Fruit fly (Drosophila melanogaster) whole organism, embryonic: ENCODE results near the gene CG14691.

Experiments
- Adf1 ChIP-seq: fragments of 200-800 bp; sonication (Bioruptor generic); IDR thresholded peaks from 2 replicates; pipeline ENCODE4 v1.3.6; 2022; ENCODE audit warnings: missing biosample characterization, missing genetic modification characterization
- B-H2 ChIP-seq: fragments of 200-800 bp; sonication (Bioruptor generic); optimal IDR thresholded peaks from 2 replicates; lab custom pipeline; 2018; ENCODE audit warnings: missing biosample characterization, mild to moderate bottlenecking, missing genetic modification characterization
- CG10366 ChIP-seq: fragments of 200-800 bp; sonication (Bioruptor generic); IDR thresholded peaks from 2 replicates; pipeline ENCODE4 v1.3.6; 2022; ENCODE audit warnings: missing biosample characterization, missing genetic modification characterization
- CG11093 ChIP-seq: fragments of 200-800 bp; sonication (Bioruptor generic); IDR thresholded peaks from 3 replicates; pipeline ENCODE4 v1.3.6; 2022; ENCODE audit warnings: missing biosample characterization, missing genetic modification characterization
- CG12104 ChIP-seq: fragments of 200-800 bp; sonication (Bioruptor generic); optimal IDR thresholded peaks from 3 replicates; lab custom pipeline; 2016; ENCODE audit warnings: missing biosample characterization, missing genetic modification characterization
- CG13424 ChIP-seq: fragments of 200-800 bp; sonication (Bioruptor generic); optimal IDR thresholded peaks from 2 replicates; lab custom pipeline; 2019; ENCODE audit warnings: missing biosample characterization, mild to moderate bottlenecking, missing genetic modification characterization, moderate library complexity
- CG13775 ChIP-seq: fragments of 200-800 bp; sonication (Bioruptor generic); optimal IDR thresholded peaks from 3 replicates; lab custom pipeline; 2017; ENCODE audit warnings: missing biosample characterization, mild to moderate bottlenecking, missing genetic modification characterization
- CG14441 ChIP-seq: fragments of 200-800 bp; sonication (Bioruptor generic); IDR thresholded peaks from 2 replicates; pipeline ENCODE4 v1.3.6; 2022; ENCODE audit warnings: missing biosample characterization, missing genetic modification characterization
- CG14667 ChIP-seq: fragments of 200-800 bp; sonication (Bioruptor generic); IDR thresholded peaks from 2 replicates; pipeline ENCODE4 v1.3.6; 2022; ENCODE audit warnings: missing biosample characterization, missing genetic modification characterization
- CG1529 ChIP-seq: fragments of 200-800 bp; sonication (Bioruptor generic); optimal IDR thresholded peaks from 3 replicates; lab custom pipeline; 2018; ENCODE audit warnings: missing biosample characterization, missing genetic modification characterization
- CG1603 ChIP-seq: fragments of 200-800 bp; sonication (Bioruptor generic); optimal IDR thresholded peaks from 2 replicates; lab custom pipeline; 2019; ENCODE audit warnings: missing biosample characterization, mild to moderate bottlenecking, missing genetic modification characterization, moderate library complexity
- CG16813 ChIP-seq: fragments of 200-800 bp; sonication (Bioruptor generic); IDR thresholded peaks from 3 replicates; pipeline ENCODE4 v1.3.6; 2022; ENCODE audit warnings: missing biosample characterization, missing genetic modification characterization; ENCODE audit not compliant: partially characterized antibody
- CG16815 ChIP-seq: fragments of 200-800 bp; sonication (Bioruptor generic); optimal IDR thresholded peaks from 3 replicates; lab custom pipeline; 2017; ENCODE audit warnings: missing biosample characterization, mild to moderate bottlenecking, missing genetic modification characterization
- CG2199 ChIP-seq: fragments of 200-800 bp; sonication (Bioruptor generic); IDR thresholded peaks from 3 replicates; pipeline ENCODE4 v1.3.6; 2022; ENCODE audit warnings: missing biosample characterization, missing genetic modification characterization
- CG32767 ChIP-seq: fragments of 200-800 bp; sonication (Bioruptor generic); IDR thresholded peaks from 2 replicates; pipeline ENCODE4 v1.3.6; 2022; ENCODE audit warnings: missing biosample characterization, missing genetic modification characterization
- CG3281 ChIP-seq: fragments of 200-800 bp; sonication (Bioruptor generic); optimal IDR thresholded peaks from 3 replicates; lab custom pipeline; 2017; ENCODE audit warnings: missing biosample characterization, mild to moderate bottlenecking, missing genetic modification characterization
- CG7839 ChIP-seq: fragments of 200-800 bp; sonication (Bioruptor generic); optimal IDR thresholded peaks from 3 replicates; lab custom pipeline; 2018; ENCODE audit warnings: missing biosample characterization, mild to moderate bottlenecking, missing genetic modification characterization, moderate library complexity
- CG7987 ChIP-seq: fragments of 200-800 bp; sonication (Bioruptor generic); optimal IDR thresholded peaks from 2 replicates; lab custom pipeline; 2018; ENCODE audit warnings: missing biosample characterization, mild to moderate bottlenecking, missing genetic modification characterization, moderate library complexity
- D ChIP-seq, 2 experiments: fragments of 200-800 bp in 1 of 2; fragments of >200 bp in 1 of 2; sonication (Bioruptor generic) in 1 of 2; optimal IDR thresholded peaks; 2 replicates in 1 of 2; 3 replicates in 1 of 2; lab custom pipeline; 2017; ENCODE audit warnings: mild to moderate bottlenecking in 1 of 2, missing biosample characterization in 1 of 2, missing genetic modification characterization in 1 of 2, missing genetic modification reagents in 1 of 2
- Dll ChIP-seq: fragments of 200-800 bp; sonication (Bioruptor generic); IDR thresholded peaks from 4 replicates; pipeline ENCODE4 v1.3.6; 2022; ENCODE audit warnings: missing biosample characterization, missing genetic modification characterization; ENCODE audit not compliant: partially characterized antibody
- Dref ChIP-seq: fragments of 200-800 bp; sonication (Bioruptor generic); IDR thresholded peaks from 2 replicates; pipeline ENCODE4 v1.3.6; 2022; ENCODE audit warnings: missing biosample characterization, missing genetic modification characterization
- Fer3 ChIP-seq: fragments of 200-800 bp; sonication (Bioruptor generic); optimal IDR thresholded peaks from 2 replicates; lab custom pipeline; 2018; ENCODE audit warnings: missing biosample characterization, mild to moderate bottlenecking, missing genetic modification characterization, moderate library complexity
- Hand ChIP-seq: fragments of 200-800 bp; sonication (Bioruptor generic); optimal IDR thresholded peaks from 2 replicates; lab custom pipeline; 2017; ENCODE audit warnings: mild to moderate bottlenecking, missing biosample characterization, missing genetic modification reagents, missing genetic modification characterization
- Hey ChIP-seq: fragments of 200-800 bp; sonication (Bioruptor generic); optimal IDR thresholded peaks from 3 replicates; lab custom pipeline; 2018; ENCODE audit warnings: missing biosample characterization, mild to moderate bottlenecking, missing genetic modification characterization
- Jarid2 ChIP-seq: fragments of 200-800 bp; sonication (Bioruptor generic); optimal IDR thresholded peaks from 3 replicates; lab custom pipeline; 2017; ENCODE audit warnings: mild to moderate bottlenecking, missing biosample characterization, missing genetic modification reagents, missing genetic modification characterization
- Kr ChIP-seq: fragments of 200-800 bp; sonication (Bioruptor generic); optimal IDR thresholded peaks from 2 replicates; lab custom pipeline; 2017; ENCODE audit warnings: missing biosample characterization, mild to moderate bottlenecking, missing genetic modification characterization
- Spps ChIP-seq: fragments of 200-800 bp; sonication (Bioruptor generic); optimal IDR thresholded peaks from 2 replicates; lab custom pipeline; 2018; ENCODE audit warnings: missing biosample characterization, mild to moderate bottlenecking, missing genetic modification characterization
- Xrp1 ChIP-seq: fragments of 200-800 bp; sonication (Bioruptor generic); IDR thresholded peaks from 2 replicates; pipeline ENCODE4 v1.3.6; 2022; ENCODE audit warnings: missing biosample characterization, missing genetic modification characterization
- crol ChIP-seq: fragments of 200-800 bp; sonication (Bioruptor generic); IDR thresholded peaks from 2 replicates; pipeline ENCODE4 v1.3.6; 2022; ENCODE audit warnings: missing biosample characterization, missing genetic modification characterization
- cwo ChIP-seq: fragments of 200-800 bp; sonication (Bioruptor generic); optimal IDR thresholded peaks from 3 replicates; lab custom pipeline; 2017; ENCODE audit warnings: missing biosample characterization, missing genetic modification characterization, mild to moderate bottlenecking, moderate library complexity, missing genetic modification reagents
- dmrt11E ChIP-seq: fragments of 200-800 bp; sonication (Bioruptor generic); optimal IDR thresholded peaks from 3 replicates; lab custom pipeline; 2018; ENCODE audit warnings: missing biosample characterization, mild to moderate bottlenecking, missing genetic modification characterization, moderate library complexity
- eyg ChIP-seq: fragments of 200-800 bp; sonication (Bioruptor generic); optimal IDR thresholded peaks from 3 replicates; lab custom pipeline; 2016; ENCODE audit warnings: missing biosample characterization, missing genetic modification characterization
- ham ChIP-seq: fragments of 200-800 bp; sonication (Bioruptor generic); IDR thresholded peaks from 2 replicates; pipeline ENCODE4 v1.3.6; 2022; ENCODE audit warnings: missing biosample characterization, missing genetic modification characterization
- her ChIP-seq: fragments of 200-800 bp; sonication (Bioruptor generic); optimal IDR thresholded peaks from 2 replicates; lab custom pipeline; 2016; ENCODE audit warnings: missing biosample characterization, missing genetic modification characterization
- hth ChIP-seq: fragments of >200 bp; optimal IDR thresholded peaks from 2 replicates; lab custom pipeline; 2017; ENCODE audit warnings: inconsistent platforms
- knrl ChIP-seq: fragments of 200-800 bp; sonication (Bioruptor generic); IDR thresholded peaks from 3 replicates; pipeline ENCODE4 v1.3.6; 2022; ENCODE audit warnings: missing biosample characterization, missing genetic modification characterization; ENCODE audit not compliant: partially characterized antibody
- mld ChIP-seq: fragments of 200-800 bp; sonication (Bioruptor generic); IDR thresholded peaks from 3 replicates; pipeline ENCODE4 v1.3.6; 2022; ENCODE audit warnings: missing biosample characterization, missing genetic modification characterization; ENCODE audit not compliant: partially characterized antibody
- sim ChIP-seq: fragments of 200-800 bp; sonication (Bioruptor generic); IDR thresholded peaks from 2 replicates; pipeline ENCODE4 v1.3.6; 2022; ENCODE audit warnings: missing biosample characterization, missing genetic modification characterization
- slp2 ChIP-seq: fragments of 200-800 bp; sonication (Bioruptor generic); optimal IDR thresholded peaks from 2 replicates; lab custom pipeline; 2016; ENCODE audit warnings: missing biosample characterization, missing genetic modification characterization
- sob ChIP-seq: fragments of 200-800 bp; sonication (Bioruptor generic); IDR thresholded peaks from 2 replicates; pipeline ENCODE4 v1.3.6; 2022; ENCODE audit warnings: missing biosample characterization, missing genetic modification characterization
- ssp ChIP-seq: fragments of 200-800 bp; sonication (Bioruptor generic); IDR thresholded peaks from 2 replicates; pipeline ENCODE4 v1.3.6; 2022; ENCODE audit warnings: missing biosample characterization, missing genetic modification characterization
- vfl ChIP-seq: fragments of 200-800 bp; sonication (Bioruptor generic); optimal IDR thresholded peaks from 2 replicates; lab custom pipeline; 2016; ENCODE audit warnings: missing biosample characterization, missing genetic modification characterization
- vnd ChIP-seq: fragments of 200-800 bp; sonication (Bioruptor generic); IDR thresholded peaks from 3 replicates; pipeline ENCODE4 v1.3.6; 2022; ENCODE audit warnings: missing biosample characterization, missing genetic modification characterization; ENCODE audit not compliant: partially characterized antibody
- wek ChIP-seq: fragments of 200-800 bp; sonication (Bioruptor generic); optimal IDR thresholded peaks from 3 replicates; lab custom pipeline; 2018; ENCODE audit warnings: missing biosample characterization, mild to moderate bottlenecking, missing genetic modification characterization, moderate library complexity
- z ChIP-seq: fragments of 200-800 bp; sonication (Bioruptor generic); IDR thresholded peaks from 3 replicates; pipeline ENCODE4 v1.3.6; 2022; ENCODE audit warnings: missing biosample characterization, missing genetic modification characterization

The CG14691 gene

dm6 chr3R:10784058-10784499, 28.6 kb upstream of the CG14691 start, which contains the start of the genes mRpL37 and Rbp1 (continued):
- TF ChIP-seq B-H2 (GFP tag; lab: Kevin White, UChicago): peak; percentile 66
- peak; percentile 57 for TF ChIP-seq CG3281 (GFP tag; lab: Kevin White, UChicago)
- no peak for TF ChIP-seq z (GFP tag; lab: Robert Waterston, UW)
- peak; percentile 21 for TF ChIP-seq slp2
- TF ChIP-seq Fer3 (tag; lab: Kevin White, UChicago): peak; percentile 67
- TF ChIP-seq D (optimal IDR thresholded peaks at IDR 0.05; lab: Kevin White, UChicago): no peak
- peak; percentile 62 for TF ChIP-seq D (GFP tag; optimal IDR thresholded peaks at IDR 0.05; lab: Kevin White, UChicago)
- no peak for TF ChIP-seq hth
- TF ChIP-seq mld (GFP tag; lab: Robert Waterston, UW): peak; percentile 40; the same call in 1 of the 3 replicates
- no peak for TF ChIP-seq Kr
- peak; percentile 19 for TF ChIP-seq cwo (GFP tag; lab: Kevin White, UChicago)
- no peak for TF ChIP-seq wek (GFP tag; lab: Kevin White, UChicago)
- TF ChIP-seq crol (GFP tag; lab: Robert Waterston, UW): no peak
- peak; percentile 43 for TF ChIP-seq Spps
- TF ChIP-seq ssp (GFP tag; lab: Robert Waterston, UW): peak; percentile 80
- no peak for TF ChIP-seq Jarid2 (GFP tag; lab: Kevin White, UChicago)
- TF ChIP-seq sim (GFP tag; lab: Robert Waterston, UW): no peak
- TF ChIP-seq CG10366 (GFP tag; lab: Robert Waterston, UW): peak; percentile 54
- TF ChIP-seq ham (GFP tag; lab: Robert Waterston, UW): no peak
- peak; percentile 88 for TF ChIP-seq vnd (GFP tag; lab: Robert Waterston, UW)
- TF ChIP-seq CG16813 (GFP tag; lab: Robert Waterston, UW): peak; percentile 91
- peak; percentile 48 for TF ChIP-seq CG14667
- peak; percentile 31; the same call in 1 of the 2 replicates for TF ChIP-seq Adf1
- no peak for TF ChIP-seq Hey (tag; lab: Kevin White, UChicago)
- TF ChIP-seq CG14441 (GFP tag; lab: Robert Waterston, UW): peak; percentile 56; the same call in 1 of the 2 replicates
- no peak for TF ChIP-seq Hand
- TF ChIP-seq Dll (GFP tag; lab: Robert Waterston, UW): peak; percentile 97
- peak; percentile 79 for TF ChIP-seq CG16815
- TF ChIP-seq dmrt11E: peak; percentile 83
- no peak for TF ChIP-seq CG2199 (GFP tag; lab: Robert Waterston, UW)
- peak; percentile 82 for TF ChIP-seq CG13775
- peak; percentile 24 for TF ChIP-seq CG1529
- no peak for TF ChIP-seq CG1603 (tag; lab: Kevin White, UChicago)
- TF ChIP-seq vfl (GFP tag; lab: Kevin White, UChicago): peak; percentile 55
- no peak for TF ChIP-seq eyg (GFP tag; lab: Kevin White, UChicago)
- peak; percentile 87 for TF ChIP-seq CG13424 (tag; lab: Kevin White, UChicago)
- TF ChIP-seq CG32767 (GFP tag; lab: Robert Waterston, UW): 0 out of 2 replicates have a peak, but pooled peaks have one; percentile 27
- no peak for TF ChIP-seq her
- peak; percentile 91 for TF ChIP-seq sob

dm6 chr3R:10782167-10782566, 26.7 kb upstream of the CG14691 start, which contains the start of gene CG42633:
Gene CG42633 (minus strand): TSS chr3R:10782267.
- no peak for TF ChIP-seq CG11093 (GFP tag; lab: Robert Waterston, UW)
- TF ChIP-seq CG12104: no peak
- no peak for TF ChIP-seq Dref (GFP tag; lab: Robert Waterston, UW)
- no peak for TF ChIP-seq vnd (GFP tag; lab: Robert Waterston, UW)
- no peak for TF ChIP-seq CG7839
- TF ChIP-seq CG7987 (GFP tag; lab: Kevin White, UChicago): no peak
- TF ChIP-seq knrl (GFP tag; lab: Robert Waterston, UW): no peak
- TF ChIP-seq Hey (tag; lab: Kevin White, UChicago): no peak
- TF ChIP-seq Xrp1 (GFP tag; lab: Robert Waterston, UW): no peak
